Fruit fly (Drosophila melanogaster) whole organism, embryonic: ENCODE data around the gene CG17784.

ENCODE experiments used
- Adf1 ChIP-seq: fragments of 200-800 bp; sonication (Bioruptor generic); IDR thresholded peaks from 2 replicates; pipeline ENCODE4 v1.3.6; 2022; ENCODE audit warnings: missing biosample characterization, missing genetic modification characterization
- Atf6 ChIP-seq: fragments of 200-800 bp; sonication (Bioruptor generic); IDR thresholded peaks from 2 replicates; pipeline ENCODE4 v1.3.6; 2022; ENCODE audit warnings: missing biosample characterization, missing genetic modification characterization
- B-H2 ChIP-seq: fragments of 200-800 bp; sonication (Bioruptor generic); optimal IDR thresholded peaks from 2 replicates; lab custom pipeline; 2018; ENCODE audit warnings: missing biosample characterization, mild to moderate bottlenecking, missing genetic modification characterization
- Bgb ChIP-seq: fragments of 200-800 bp; sonication (Bioruptor generic); IDR thresholded peaks from 2 replicates; pipeline ENCODE4 v1.3.6; 2022; ENCODE audit warnings: missing biosample characterization, missing genetic modification characterization; ENCODE audit not compliant: partially characterized antibody
- CG10543 ChIP-seq: fragments of 200-800 bp; sonication (Bioruptor generic); optimal IDR thresholded peaks from 3 replicates; lab custom pipeline; 2017; ENCODE audit warnings: missing biosample characterization, mild to moderate bottlenecking, missing genetic modification characterization, moderate library complexity
- CG11247 ChIP-seq: fragments of 200-800 bp; sonication (Bioruptor generic); IDR thresholded peaks from 2 replicates; pipeline ENCODE4 v1.3.6; 2022; ENCODE audit warnings: missing biosample characterization, missing genetic modification characterization
- CG11456 ChIP-seq: fragments of 200-800 bp; sonication (Bioruptor generic); IDR thresholded peaks from 3 replicates; pipeline ENCODE4 v1.3.6; 2022; ENCODE audit warnings: missing biosample characterization, missing genetic modification characterization
- CG11504 ChIP-seq: fragments of 200-800 bp; sonication (Bioruptor generic); optimal IDR thresholded peaks from 3 replicates; lab custom pipeline; 2019; ENCODE audit warnings: missing biosample characterization, mild to moderate bottlenecking, missing genetic modification characterization, moderate library complexity
- CG12219 ChIP-seq: fragments of 200-800 bp; sonication (Bioruptor generic); optimal IDR thresholded peaks from 3 replicates; lab custom pipeline; 2018; ENCODE audit warnings: missing biosample characterization, mild to moderate bottlenecking, missing genetic modification characterization
- CG13624 ChIP-seq: fragments of 200-800 bp; sonication (Bioruptor generic); optimal IDR thresholded peaks from 2 replicates; lab custom pipeline; 2016; ENCODE audit warnings: missing biosample characterization, missing genetic modification characterization
- CG14710 ChIP-seq: fragments of 200-800 bp; sonication (Bioruptor generic); optimal IDR thresholded peaks from 3 replicates; lab custom pipeline; 2019; ENCODE audit warnings: missing biosample characterization, mild to moderate bottlenecking, missing genetic modification characterization, moderate library complexity
- CG18619 ChIP-seq: fragments of 200-800 bp; sonication (Bioruptor generic); optimal IDR thresholded peaks from 3 replicates; lab custom pipeline; 2017; ENCODE audit warnings: missing biosample characterization, mild to moderate bottlenecking, missing genetic modification characterization
- CG2116 ChIP-seq: fragments of 200-800 bp; sonication (Bioruptor generic); optimal IDR thresholded peaks from 3 replicates; lab custom pipeline; 2018; ENCODE audit warnings: missing biosample characterization, mild to moderate bottlenecking, missing genetic modification characterization
- CG2199 ChIP-seq: fragments of 200-800 bp; sonication (Bioruptor generic); IDR thresholded peaks from 3 replicates; pipeline ENCODE4 v1.3.6; 2022; ENCODE audit warnings: missing biosample characterization, missing genetic modification characterization
- CG2202 ChIP-seq: fragments of 200-800 bp; sonication (Bioruptor generic); optimal IDR thresholded peaks from 2 replicates; lab custom pipeline; 2018; ENCODE audit warnings: missing biosample characterization, mild to moderate bottlenecking, missing genetic modification characterization
- CG31441 ChIP-seq: fragments of 200-800 bp; sonication (Bioruptor generic); IDR thresholded peaks from 2 replicates; pipeline ENCODE4 v1.3.6; 2022; ENCODE audit warnings: missing biosample characterization, missing genetic modification characterization
- CG32532 ChIP-seq: fragments of 200-800 bp; sonication (Bioruptor generic); IDR thresholded peaks from 2 replicates; pipeline ENCODE4 v1.3.6; 2022; ENCODE audit warnings: missing biosample characterization, missing genetic modification characterization
- CG4854 ChIP-seq: fragments of 200-800 bp; sonication (Bioruptor generic); optimal IDR thresholded peaks from 2 replicates; lab custom pipeline; 2016; ENCODE audit warnings: missing biosample characterization, missing genetic modification characterization, inconsistent platforms
- CoRest ChIP-seq: fragments of 200-800 bp; sonication (Bioruptor generic); optimal IDR thresholded peaks from 3 replicates; lab custom pipeline; 2018; ENCODE audit warnings: missing biosample characterization, mild to moderate bottlenecking, missing genetic modification characterization, moderate library complexity
- D19A ChIP-seq: fragments of 200-800 bp; optimal IDR thresholded peaks from 3 replicates; lab custom pipeline; 2019; ENCODE audit warnings: missing biosample characterization, mild to moderate bottlenecking, missing genetic modification characterization, moderate library complexity
- Dip2 ChIP-seq: fragments of 200-800 bp; sonication (Bioruptor generic); IDR thresholded peaks from 2 replicates; pipeline ENCODE4 v1.3.6; 2022; ENCODE audit warnings: missing biosample characterization, missing genetic modification characterization
- Doc3 ChIP-seq: fragments of 200-800 bp; sonication (Bioruptor generic); IDR thresholded peaks from 3 replicates; pipeline ENCODE4 v1.3.6; 2022; ENCODE audit warnings: missing biosample characterization, missing genetic modification characterization; ENCODE audit not compliant: partially characterized antibody
- HLH3B ChIP-seq: fragments of 200-800 bp; sonication (Bioruptor generic); IDR thresholded peaks from 2 replicates; pipeline ENCODE4 v1.3.6; 2022; ENCODE audit warnings: missing biosample characterization, missing genetic modification characterization
- Hand ChIP-seq: fragments of 200-800 bp; sonication (Bioruptor generic); optimal IDR thresholded peaks from 2 replicates; lab custom pipeline; 2017; ENCODE audit warnings: mild to moderate bottlenecking, missing biosample characterization, missing genetic modification reagents, missing genetic modification characterization
- MESR4 ChIP-seq: fragments of 200-800 bp; sonication (Bioruptor generic); optimal IDR thresholded peaks from 2 replicates; lab custom pipeline; 2018; ENCODE audit warnings: missing biosample characterization, mild to moderate bottlenecking, missing genetic modification characterization, moderate library complexity
- Meics ChIP-seq: fragments of 200-800 bp; sonication (Bioruptor generic); optimal IDR thresholded peaks from 2 replicates; lab custom pipeline; 2017; ENCODE audit warnings: missing biosample characterization, mild to moderate bottlenecking, missing genetic modification characterization
- NFAT ChIP-seq: fragments of 200-800 bp; sonication (Bioruptor generic); IDR thresholded peaks from 2 replicates; pipeline ENCODE4 v1.3.6; 2022; ENCODE audit warnings: missing biosample characterization, missing genetic modification characterization
- NfI ChIP-seq: fragments of 200-800 bp; sonication (Bioruptor generic); optimal IDR thresholded peaks from 3 replicates; lab custom pipeline; 2018; ENCODE audit warnings: missing biosample characterization, mild to moderate bottlenecking, missing genetic modification characterization, moderate library complexity
- PHDP ChIP-seq: fragments of 200-800 bp; sonication (Bioruptor generic); optimal IDR thresholded peaks from 3 replicates; lab custom pipeline; 2018; ENCODE audit warnings: missing biosample characterization, mild to moderate bottlenecking, missing genetic modification characterization, moderate library complexity
- Sox100B ChIP-seq: fragments of 200-800 bp; sonication (Bioruptor generic); optimal IDR thresholded peaks from 3 replicates; lab custom pipeline; 2018; ENCODE audit warnings: missing biosample characterization, mild to moderate bottlenecking, missing genetic modification characterization
- Sox102F ChIP-seq: fragments of 200-800 bp; sonication (Bioruptor generic); optimal IDR thresholded peaks from 2 replicates; lab custom pipeline; 2018; ENCODE audit warnings: missing biosample characterization, mild to moderate bottlenecking, missing genetic modification characterization, moderate library complexity
- Taf1 ChIP-seq: fragments of 200-800 bp; sonication (Bioruptor generic); IDR thresholded peaks from 2 replicates; pipeline ENCODE4 v1.3.6; 2022; ENCODE audit warnings: missing biosample characterization, missing genetic modification characterization
- bsh ChIP-seq, 2 experiments: fragments of 200-800 bp; sonication (Bioruptor generic); optimal IDR thresholded peaks; 2 replicates each; lab custom pipeline; 2017 to 2018; ENCODE audit warnings: mild to moderate bottlenecking in 2 of 2, missing biosample characterization in 2 of 2, missing genetic modification characterization in 2 of 2, moderate library complexity in 1 of 2
- chif ChIP-seq, 2 experiments: fragments of 200-800 bp; sonication (Bioruptor generic); optimal IDR thresholded peaks; 3 replicates each; lab custom pipeline; 2016; ENCODE audit warnings: missing biosample characterization in 2 of 2, missing genetic modification characterization in 2 of 2
- chn ChIP-seq: fragments of 200-800 bp; sonication (Bioruptor generic); optimal IDR thresholded peaks from 2 replicates; lab custom pipeline; 2016; ENCODE audit warnings: missing biosample characterization, missing genetic modification characterization
- dan ChIP-seq: fragments of 200-800 bp; sonication (Bioruptor generic); IDR thresholded peaks from 2 replicates; pipeline ENCODE4 v1.3.6; 2022; ENCODE audit warnings: missing biosample characterization, missing genetic modification characterization
- dati ChIP-seq: fragments of 200-800 bp; sonication (Bioruptor generic); IDR thresholded peaks from 2 replicates; pipeline ENCODE4 v1.3.6; 2022; ENCODE audit warnings: missing biosample characterization, missing genetic modification characterization
- dpn ChIP-seq, 2 experiments: fragments of 200-800 bp; sonication (Bioruptor generic); optimal IDR thresholded peaks; 3 replicates each; lab custom pipeline; 2016; ENCODE audit warnings: missing biosample characterization in 2 of 2, missing genetic modification characterization in 2 of 2
- dysf ChIP-seq: fragments of 200-800 bp; sonication (Bioruptor generic); IDR thresholded peaks from 3 replicates; pipeline ENCODE4 v1.3.6; 2022; ENCODE audit warnings: missing biosample characterization, missing genetic modification characterization
- fd102C ChIP-seq: fragments of 200-800 bp; sonication (Bioruptor generic); optimal IDR thresholded peaks from 2 replicates; lab custom pipeline; 2018; ENCODE audit warnings: missing biosample characterization, mild to moderate bottlenecking, missing genetic modification characterization, moderate library complexity
- ind ChIP-seq: fragments of 200-800 bp; sonication (Bioruptor generic); optimal IDR thresholded peaks from 3 replicates; lab custom pipeline; 2016; ENCODE audit warnings: missing biosample characterization, missing genetic modification characterization
- jing ChIP-seq: fragments of 200-800 bp; sonication (Bioruptor generic); optimal IDR thresholded peaks from 2 replicates; lab custom pipeline; 2018; ENCODE audit warnings: missing biosample characterization, mild to moderate bottlenecking, missing genetic modification characterization
- lola ChIP-seq, 3 experiments: fragments of >200 bp in 2 of 3; fragments of 200-800 bp in 1 of 3; sonication (Bioruptor generic) in 1 of 3; optimal IDR thresholded peaks; 2 replicates each; lab custom pipeline; 2017 to 2019; ENCODE audit warnings: missing biosample characterization in 3 of 3, missing genetic modification characterization in 3 of 3, mild to moderate bottlenecking in 1 of 3, moderate library complexity in 1 of 3
- mam ChIP-seq: fragments of 200-800 bp; sonication (Bioruptor generic); optimal IDR thresholded peaks from 3 replicates; lab custom pipeline; 2016; ENCODE audit warnings: missing biosample characterization, missing genetic modification characterization
- psq ChIP-seq: fragments of 200-800 bp; sonication (Bioruptor generic); optimal IDR thresholded peaks from 2 replicates; lab custom pipeline; 2017; ENCODE audit warnings: missing biosample characterization, missing genetic modification characterization
- pzg ChIP-seq: fragments of 200-800 bp; sonication (Bioruptor generic); optimal IDR thresholded peaks from 3 replicates; lab custom pipeline; 2018; ENCODE audit warnings: missing biosample characterization, mild to moderate bottlenecking, missing genetic modification characterization, moderate library complexity
- repo ChIP-seq: fragments of 200-800 bp; sonication (Bioruptor generic); optimal IDR thresholded peaks from 2 replicates; lab custom pipeline; 2016; ENCODE audit warnings: missing biosample characterization, missing genetic modification characterization
- sna ChIP-seq: fragments of 200-800 bp; sonication (Bioruptor generic); IDR thresholded peaks from 2 replicates; pipeline ENCODE4 v1.3.6; 2022; ENCODE audit warnings: missing biosample characterization, missing genetic modification characterization; ENCODE audit not compliant: partially characterized antibody
- trem ChIP-seq: fragments of 200-800 bp; optimal IDR thresholded peaks from 3 replicates; lab custom pipeline; 2019; ENCODE audit warnings: missing biosample characterization, mild to moderate bottlenecking, missing genetic modification characterization, moderate library complexity
- unpg ChIP-seq: fragments of 200-800 bp; sonication (Bioruptor generic); optimal IDR thresholded peaks from 3 replicates; lab custom pipeline; 2018; ENCODE audit warnings: missing biosample characterization, mild to moderate bottlenecking, missing genetic modification characterization, moderate library complexity
- usp ChIP-seq: fragments of >200 bp; optimal IDR thresholded peaks from 2 replicates; lab custom pipeline; 2017; ENCODE audit warnings: missing biosample characterization, missing genetic modification characterization

CG17784 gene

dm6 chr3R:24320342-24320711, 44.5 kb downstream of the CG17784 start (continued):
- TF ChIP-seq Sox102F (GFP tag; lab: Kevin White, UChicago), result no peak
- TF ChIP-seq Taf1, result no peak
- no peak for TF ChIP-seq HLH3B
- no peak for TF ChIP-seq Meics (GFP tag; lab: Kevin White, UChicago)
- TF ChIP-seq CG2199 (GFP tag; lab: Robert Waterston, UW), result no peak
- TF ChIP-seq dysf, result no peak
- peak; percentile 79 for TF ChIP-seq pzg
- TF ChIP-seq Dip2 (GFP tag; lab: Robert Waterston, UW), result no peak
- no peak for TF ChIP-seq D19A (tag; lab: Kevin White, UChicago)
- no peak for TF ChIP-seq repo (GFP tag; lab: Kevin White, UChicago)
- TF ChIP-seq mam (GFP tag; lab: Kevin White, UChicago), result no peak
- no peak for TF ChIP-seq CG10543 (GFP tag; lab: Kevin White, UChicago)
- TF ChIP-seq Sox100B (GFP tag; lab: Kevin White, UChicago), result no peak
- TF ChIP-seq CG12219 (GFP tag; lab: Kevin White, UChicago), result no peak
- 0 out of 2 replicates have a peak, but pooled peaks have one; percentile 13 for TF ChIP-seq Adf1 (GFP tag; lab: Robert Waterston, UW)
- no peak for TF ChIP-seq Hand (GFP tag; lab: Kevin White, UChicago)
- no peak for TF ChIP-seq bsh (GFP tag; optimal IDR thresholded peaks at IDR 0.05; lab: Kevin White, UChicago)
- no peak for TF ChIP-seq dati
- peak; percentile 38 for TF ChIP-seq CG14710 (tag; lab: Kevin White, UChicago)
- no peak for TF ChIP-seq chn (GFP tag; lab: Kevin White, UChicago)
- TF ChIP-seq NfI (GFP tag; lab: Kevin White, UChicago), result no peak
- no peak for TF ChIP-seq fd102C
- no peak for TF ChIP-seq CG31441
- no peak for TF ChIP-seq B-H2 (GFP tag; lab: Kevin White, UChicago)
- TF ChIP-seq CoRest (tag; lab: Kevin White, UChicago), result no peak
- TF ChIP-seq CG11504, result no peak
- no peak for TF ChIP-seq Atf6 (GFP tag; lab: Robert Waterston, UW)
- no peak for TF ChIP-seq psq (GFP tag; lab: Kevin White, UChicago)
- TF ChIP-seq unpg (GFP tag; lab: Kevin White, UChicago), result no peak
- TF ChIP-seq trem (tag; lab: Kevin White, UChicago), result peak; percentile 14
- peak; percentile 38; the same call in 1 of the 3 replicates for TF ChIP-seq Doc3 (GFP tag; lab: Robert Waterston, UW)
- TF ChIP-seq dan (GFP tag; lab: Robert Waterston, UW), result no peak
- peak; percentile 23; the same call in 1 of the 2 replicates for TF ChIP-seq sna (GFP tag; lab: Robert Waterston, UW)
- no peak for TF ChIP-seq CG32532 (GFP tag; lab: Robert Waterston, UW)
- no peak for TF ChIP-seq CG4854 (GFP tag; lab: Kevin White, UChicago)
- TF ChIP-seq CG2116 (GFP tag; lab: Kevin White, UChicago), result peak; percentile 67
- peak; percentile 80 for TF ChIP-seq Bgb (GFP tag; lab: Robert Waterston, UW)
- no peak for TF ChIP-seq ind (GFP tag; lab: Kevin White, UChicago)
- TF ChIP-seq CG18619 (GFP tag; lab: Kevin White, UChicago), result no peak
- no peak for TF ChIP-seq chif (GFP tag; optimal IDR thresholded peaks at IDR 0.05; lab: Kevin White, UChicago)
- TF ChIP-seq MESR4 (GFP tag; lab: Kevin White, UChicago), result peak; percentile 43
- no peak for TF ChIP-seq CG11456 (GFP tag; lab: Robert Waterston, UW)
- TF ChIP-seq jing, result no peak
- TF ChIP-seq dpn (GFP tag; optimal IDR thresholded peaks at IDR 0.05; lab: Kevin White, UChicago), result no peak
- no peak for TF ChIP-seq NFAT (GFP tag; lab: Robert Waterston, UW)
- no peak for TF ChIP-seq CG2202 (tag; lab: Kevin White, UChicago)
- no peak for TF ChIP-seq CG11247 (GFP tag; lab: Robert Waterston, UW)
- no peak for TF ChIP-seq lola (GFP tag; optimal IDR thresholded peaks at IDR 0.05; lab: Kevin White, UChicago)
- TF ChIP-seq usp (GFP tag; lab: Kevin White, UChicago), result no peak
- TF ChIP-seq CG13624 (GFP tag; lab: Kevin White, UChicago), result no peak
- no peak for TF ChIP-seq PHDP (tag; lab: Kevin White, UChicago)
